Fruit fly (Drosophila melanogaster): ENCODE measurements around the gene gwl.

The gwl gene

DNA sequence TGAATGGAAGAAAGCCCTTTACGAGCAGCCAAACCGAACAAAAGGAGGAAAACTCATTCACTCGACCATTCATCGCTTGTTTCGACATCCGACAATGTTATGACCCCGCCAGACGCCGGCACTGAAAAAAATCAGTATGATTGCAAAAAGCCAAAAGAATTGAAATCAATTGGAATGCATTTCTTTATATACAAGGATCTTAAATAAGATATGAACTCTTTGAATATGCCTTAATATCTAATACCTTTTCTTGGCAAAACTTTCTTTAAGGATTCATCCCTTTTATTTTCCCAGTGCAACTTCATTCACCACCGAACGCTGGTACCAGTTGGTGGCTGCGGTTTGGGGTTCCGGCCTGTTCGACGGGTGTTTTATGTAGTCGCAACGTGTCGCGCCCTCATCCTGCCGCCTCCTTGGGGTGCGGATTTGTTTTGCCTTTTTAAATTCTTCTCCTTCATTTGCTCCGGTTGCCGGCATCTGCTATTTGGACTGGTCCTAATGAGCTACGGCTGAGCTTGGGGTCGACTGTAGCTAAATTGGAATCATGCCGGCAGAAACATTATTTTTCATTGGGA lies 26.3 kb upstream of the gwl start (continued):
- no peak for TF ChIP-seq hth (optimal IDR thresholded peaks at IDR 0.05)
- peak; percentile 71 for TF ChIP-seq CG9609 (GFP tag; optimal IDR thresholded peaks at IDR 0.05)
- no peak for TF ChIP-seq hb (GFP tag; IDR thresholded peaks at IDR 0.05; ENCODE audit: partially characterized antibody)
- peak; percentile 83 for TF ChIP-seq CG13624 (GFP tag; optimal IDR thresholded peaks at IDR 0.05)
- peak; percentile 86 for TF ChIP-seq CG6813 (GFP tag; optimal IDR thresholded peaks at IDR 0.05)
- peak; percentile 16 for TF ChIP-seq psq (GFP tag; optimal IDR thresholded peaks at IDR 0.05)
- TF ChIP-seq CG7987 (GFP tag; optimal IDR thresholded peaks at IDR 0.05) = peak; percentile 4
- peak; percentile 61 for TF ChIP-seq CG17568 (GFP tag; optimal IDR thresholded peaks at IDR 0.05)
- peak; percentile 83 for TF ChIP-seq HHEX (GFP tag; optimal IDR thresholded peaks at IDR 0.05)
- no peak for TF ChIP-seq aop (GFP tag; IDR thresholded peaks at IDR 0.05)
- no peak for TF ChIP-seq CG42726 (GFP tag; IDR thresholded peaks at IDR 0.05; ENCODE audit: partially characterized antibody)
- TF ChIP-seq al (GFP tag; IDR thresholded peaks at IDR 0.05) = peak; percentile 65; the same call in 1 of the 2 replicates
- peak; percentile 25 for TF ChIP-seq CG14965 (GFP tag; optimal IDR thresholded peaks at IDR 0.05; ENCODE audit: borderline replicate concordance)
- peak; percentile 62 for TF ChIP-seq fd64A (GFP tag; optimal IDR thresholded peaks at IDR 0.05)
- no peak for TF ChIP-seq CG7963 (GFP tag; IDR thresholded peaks at IDR 0.05; ENCODE audit: partially characterized antibody)
- no peak for TF ChIP-seq CG9797 (GFP tag; optimal IDR thresholded peaks at IDR 0.05)
- peak; percentile 59 for TF ChIP-seq dm (GFP tag; optimal IDR thresholded peaks at IDR 0.05)
- no peak for TF ChIP-seq br (optimal IDR thresholded peaks at IDR 0.05)
- peak; percentile 89 for TF ChIP-seq Atf6 (GFP tag; IDR thresholded peaks at IDR 0.05)
- TF ChIP-seq CG10979 (tag; optimal IDR thresholded peaks at IDR 0.05) = peak; percentile 86
- TF ChIP-seq exex (tag; optimal IDR thresholded peaks at IDR 0.05) = peak; percentile 66
- peak; percentile 13 for TF ChIP-seq MESR4 (GFP tag; optimal IDR thresholded peaks at IDR 0.05)
- peak; percentile 72 for TF ChIP-seq kay (GFP tag; optimal IDR thresholded peaks at IDR 0.05)
- peak in 1 of 2 experiments; percentile 53 for TF ChIP-seq insv (GFP tag; optimal IDR thresholded peaks at IDR 0.05)
- TF ChIP-seq tll (GFP tag; optimal IDR thresholded peaks at IDR 0.05) = no peak
- peak; percentile 81 for TF ChIP-seq Side (GFP tag; optimal IDR thresholded peaks at IDR 0.05)
- TF ChIP-seq gce (GFP tag; IDR thresholded peaks at IDR 0.05) = peak; percentile 60; the same call in 1 of the 3 replicates
- TF ChIP-seq org-1 (GFP tag; optimal IDR thresholded peaks at IDR 0.05) = peak; percentile 88
- peak; percentile 72 for TF ChIP-seq CG4820 (GFP tag; optimal IDR thresholded peaks at IDR 0.05)
- TF ChIP-seq ci (GFP tag; IDR thresholded peaks at IDR 0.05) = peak; percentile 92
- peak; percentile 15 to 93 for TF ChIP-seq eve (GFP tag; optimal IDR thresholded peaks at IDR 0.05)
- TF ChIP-seq nerfin-2 (GFP tag; IDR thresholded peaks at IDR 0.05; ENCODE audit: partially characterized antibody) = no peak
- peak; percentile 73 for TF ChIP-seq CG1602 (GFP tag; optimal IDR thresholded peaks at IDR 0.05)
- no peak for TF ChIP-seq mld (GFP tag; IDR thresholded peaks at IDR 0.05; ENCODE audit: partially characterized antibody)
- TF ChIP-seq chif (GFP tag; optimal IDR thresholded peaks at IDR 0.05) = peak; percentile 61 to 81
- peak in 1 of 3 experiments; percentile 63 for TF ChIP-seq lola (GFP tag; optimal IDR thresholded peaks at IDR 0.05)
- peak; percentile 79 for TF ChIP-seq Dip3 (GFP tag; optimal IDR thresholded peaks at IDR 0.05)
- TF ChIP-seq Sox102F (GFP tag; optimal IDR thresholded peaks at IDR 0.05) = peak; percentile 84
- TF ChIP-seq grau (tag; optimal IDR thresholded peaks at IDR 0.05) = peak; percentile 88
- peak; percentile 55 for TF ChIP-seq CG17802 (tag; optimal IDR thresholded peaks at IDR 0.05)
- peak; percentile 56 for TF ChIP-seq en (GFP tag; optimal IDR thresholded peaks at IDR 0.05)
- no peak for TF ChIP-seq pfk (GFP tag; optimal IDR thresholded peaks at IDR 0.05)
- no peak for TF ChIP-seq CG17186 (GFP tag; optimal IDR thresholded peaks at IDR 0.05)
- TF ChIP-seq otp (GFP tag; IDR thresholded peaks at IDR 0.05) = peak; percentile 63; the same call in 1 of the 3 replicates
